Fruit fly (Drosophila melanogaster): ENCODE measurements around the gene CG6614.

DNA sequence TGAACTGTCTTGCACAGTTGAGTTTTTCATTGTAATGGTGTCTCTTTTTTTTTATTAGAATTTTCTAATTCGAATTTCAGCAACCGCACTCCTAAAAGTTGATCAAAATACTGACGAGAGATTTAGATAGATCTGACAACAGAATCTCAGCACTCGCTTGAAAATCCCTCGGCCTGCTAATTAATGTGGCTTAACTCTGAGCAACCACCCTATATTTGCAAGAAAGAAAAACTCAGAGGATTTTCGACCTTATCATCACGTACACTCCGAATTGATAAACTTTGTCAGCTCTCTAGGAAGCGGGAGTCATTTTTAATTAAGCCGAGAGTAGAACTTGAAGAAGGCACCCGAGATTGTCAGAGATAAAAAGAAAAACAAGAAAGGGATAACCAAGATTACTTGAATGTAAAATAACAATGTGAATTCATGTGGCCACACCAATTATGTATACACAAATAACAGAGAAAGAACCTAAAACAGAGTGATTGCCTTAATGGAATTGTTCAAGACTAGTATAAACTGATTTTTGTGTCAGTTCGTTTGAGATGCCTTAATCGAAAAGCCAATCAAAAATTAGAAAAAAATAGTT lies 3.4 kb upstream of the CG6614 start, which contains the start of the genes CG12307 and CG4983:
- TF ChIP-seq CTCF (optimal IDR thresholded peaks at IDR 0.05) = no peak
- no peak for TF ChIP-seq CG8478 (optimal IDR thresholded peaks at IDR 0.05)
